Worm (Caenorhabditis elegans) whole organism, L4 larva: ENCODE results near the gene sms-2.

Experiments used
- F49E8.2 ChIP-seq: sonication (generic microtip); optimal IDR thresholded peaks from 2 replicates; lab custom pipeline; 2016; ENCODE audit warnings: missing compliant biosample characterization, mild to moderate bottlenecking, missing genetic modification characterization, borderline replicate concordance
- ZK546.5 ChIP-seq, 2 experiments: sonication (generic microtip); optimal IDR thresholded peaks; 2 replicates each; lab custom pipeline; 2017; ENCODE audit warnings: missing biosample characterization in 2 of 2, missing genetic modification characterization in 2 of 2
- lin-39 ChIP-seq: fragments of 150-350 bp; optimal IDR thresholded peaks from 2 replicates; lab custom pipeline; 2014; ENCODE audit warnings: missing biosample characterization, missing genetic modification reagents, missing genetic modification characterization
- mxl-3 ChIP-seq: fragments of 200-800 bp; sonication (Bioruptor generic); optimal IDR thresholded peaks from 2 replicates; lab custom pipeline; 2018; ENCODE audit warnings: mild to moderate bottlenecking, missing genetic modification characterization, missing compliant biosample characterization
- skn-1 ChIP-seq: fragments of 150-350 bp; optimal IDR thresholded peaks from 2 replicates; lab custom pipeline; 2014; ENCODE audit warnings: missing biosample characterization, missing genetic modification characterization
- spr-1 ChIP-seq: sonication (generic microtip); optimal IDR thresholded peaks from 2 replicates; lab custom pipeline; 2016; ENCODE audit warnings: mild to moderate bottlenecking, missing genetic modification characterization, missing compliant biosample characterization
- ztf-11 ChIP-seq: fragments of 150-350 bp; optimal IDR thresholded peaks from 2 replicates; lab custom pipeline; 2014; ENCODE audit warnings: missing biosample characterization, missing genetic modification characterization

- no peak for TF ChIP-seq mxl-3 (GFP tag; lab: Kevin White, UChicago)
- TF ChIP-seq skn-1: no peak
- TF ChIP-seq spr-1 (tag; lab: Kevin White, UChicago): no peak
- no peak for TF ChIP-seq lin-39 (tag; lab: Kevin White, UChicago)
- no peak for TF ChIP-seq F49E8.2 (tag; lab: Kevin White, UChicago)
- TF ChIP-seq ZK546.5 (tag; optimal IDR thresholded peaks at IDR 0.05; lab: Kevin White, UChicago): no peak
- no peak for TF ChIP-seq ztf-11
Observed at ce11 chrX:991274-991673, 42.6 kb upstream of the sms-2 start, which contains the start of the genes C09E10.3 and dgk-1.
